Worm (Caenorhabditis elegans) whole organism, midembryonic: Measurements from ENCODE around the gene prp-21.
"Not testable (repeated sequence)": the region's sequence is repeated elsewhere in the genome, so short reads cannot be mapped to it uniquely, and the experiment has no call there.

ENCODE experiments used
- T22C8.4 ChIP-seq: fragments of 200-800 bp; sonication (Bioruptor generic); IDR thresholded peaks from 2 replicates; pipeline ENCODE4 v1.3.6; 2022; ENCODE audit warnings: missing genetic modification characterization, missing compliant biosample characterization
- cog-1 ChIP-seq: sonication (generic microtip); optimal IDR thresholded peaks from 2 replicates; lab custom pipeline; 2016; ENCODE audit warnings: missing genetic modification characterization, missing compliant biosample characterization
- flt-1 ChIP-seq: fragments of 200-800 bp; sonication (Bioruptor generic); IDR thresholded peaks from 2 replicates; pipeline ENCODE4 v1.3.6; 2022; ENCODE audit warnings: missing genetic modification characterization, missing compliant biosample characterization
- klf-2 ChIP-seq: fragments of 200-800 bp; sonication (Bioruptor generic); conservative IDR thresholded peaks from 2 replicates; pipeline ENCODE4 v1.3.6; 2022; ENCODE audit warnings: missing genetic modification reagents, missing genetic modification characterization, missing compliant biosample characterization
- med-1 ChIP-seq: sonication (generic microtip); optimal IDR thresholded peaks from 2 replicates; lab custom pipeline; 2017; ENCODE audit warnings: missing genetic modification characterization, mild to moderate bottlenecking, missing compliant biosample characterization, antibody characterized with exemption, missing genetic modification reagents; ENCODE audit not compliant: insufficient read depth
- ref-1 ChIP-seq: fragments of 200-800 bp; sonication (Bioruptor generic); conservative IDR thresholded peaks from 2 replicates; pipeline ENCODE4 v1.3.6; 2022; ENCODE audit warnings: missing genetic modification reagents, missing genetic modification characterization, missing compliant biosample characterization
- tab-1 ChIP-seq: fragments of 200-800 bp; sonication (Bioruptor generic); IDR thresholded peaks from 2 replicates; pipeline ENCODE4 v1.3.6; 2022; ENCODE audit warnings: missing genetic modification characterization, missing compliant biosample characterization
- ztf-23 ChIP-seq: fragments of 200-800 bp; sonication (Bioruptor generic); IDR thresholded peaks from 2 replicates; pipeline ENCODE4 v1.3.6; 2022; ENCODE audit warnings: missing genetic modification reagents, missing genetic modification characterization, missing compliant biosample characterization
- ztf-29 ChIP-seq: fragments of 200-800 bp; sonication (Bioruptor generic); IDR thresholded peaks from 2 replicates; pipeline ENCODE4 v1.3.6; 2022; ENCODE audit warnings: missing genetic modification reagents, missing genetic modification characterization, missing compliant biosample characterization

prp-21 gene

ce11 chrII:484328-484916, at the start of gene prp-21, which contains the start of gene gldi-1:
prp-21 (plus strand) TSS chrII:484866.
gldi-1 (minus strand) TSS chrII:484378.
- TF ChIP-seq ztf-29 (GFP tag; lab: Robert Waterston, UW) = no peak
- TF ChIP-seq ztf-23 (GFP tag; lab: Robert Waterston, UW) = no peak
- no peak for TF ChIP-seq klf-2 (GFP tag; lab: Robert Waterston, UW)
- TF ChIP-seq cog-1 (tag; lab: Kevin White, UChicago) = no peak
- TF ChIP-seq flt-1 (GFP tag; lab: Robert Waterston, UW) = no peak
- no peak for TF ChIP-seq ref-1
- no peak for TF ChIP-seq T22C8.4 (GFP tag; lab: Robert Waterston, UW)
- no peak for TF ChIP-seq tab-1 (GFP tag; lab: Robert Waterston, UW)
- TF ChIP-seq med-1 (GFP tag; lab: Kevin White, UChicago) = no peak

DNA sequence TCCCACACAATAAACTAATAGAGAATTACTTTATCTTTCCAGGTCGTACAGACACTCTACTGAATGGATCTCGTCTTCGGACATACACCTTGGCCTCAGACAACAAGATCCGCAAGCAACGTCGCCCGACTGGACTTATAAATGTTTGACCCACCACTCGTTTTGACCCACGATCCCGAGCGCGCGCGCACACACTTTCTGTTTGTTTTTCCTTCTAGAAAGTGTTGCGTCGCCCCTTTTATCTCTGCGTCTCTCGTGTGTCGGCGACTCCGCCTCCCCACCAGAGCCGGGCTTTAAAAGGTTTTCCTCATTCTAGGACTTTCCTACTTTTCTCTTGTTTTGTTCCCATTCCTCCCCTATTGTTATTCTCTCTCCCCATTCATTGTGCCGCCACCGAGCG, 47.4 kb upstream of the prp-21 start:
- TF ChIP-seq flt-1 (GFP tag; lab: Robert Waterston, UW) = no peak
- TF ChIP-seq T22C8.4 (GFP tag; lab: Robert Waterston, UW) = no peak
- TF ChIP-seq med-1 (GFP tag; lab: Kevin White, UChicago) = no peak
- no peak for TF ChIP-seq tab-1 (GFP tag; lab: Robert Waterston, UW)
- no peak for TF ChIP-seq cog-1 (tag; lab: Kevin White, UChicago)
- no peak for TF ChIP-seq ref-1
- TF ChIP-seq ztf-29 (GFP tag; lab: Robert Waterston, UW) = no peak
- TF ChIP-seq klf-2 (GFP tag; lab: Robert Waterston, UW) = no peak
- TF ChIP-seq ztf-23 (GFP tag; lab: Robert Waterston, UW) = no peak

- not testable (repeated sequence) for TF ChIP-seq flt-1 (GFP tag; lab: Robert Waterston, UW); ztf-23 (GFP tag; lab: Robert Waterston, UW); ref-1
Observed at ce11 chrII:441102-441501, 43.6 kb upstream of the prp-21 start, which contains the start of gene C24H12.1. C24H12.1 (plus strand) TSS chrII:441402.

DNA sequence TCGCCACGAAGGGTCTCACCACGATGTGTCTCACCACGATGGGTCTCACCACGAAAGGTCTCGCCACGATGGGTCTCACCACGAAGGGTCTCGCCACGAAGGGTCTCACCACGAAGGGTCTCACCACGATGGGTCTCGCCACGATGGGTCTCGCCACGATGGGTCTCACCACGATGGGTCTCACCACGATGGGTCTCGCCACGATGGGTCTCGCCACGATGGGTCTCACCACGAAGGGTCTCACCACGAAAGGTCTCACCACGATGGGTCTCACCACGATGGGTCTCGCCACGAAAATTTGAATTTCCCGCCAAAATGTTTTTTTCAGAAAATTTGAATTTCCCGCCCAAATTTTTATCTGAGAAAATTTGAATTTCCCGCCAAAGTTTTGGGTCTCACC, 32.5 kb upstream of the prp-21 start:
- 0 out of 2 replicates have a peak, but pooled peaks have one; percentile 33 for TF ChIP-seq flt-1 (GFP tag; lab: Robert Waterston, UW)

ce11 chrII:454646-455045, 30.0 kb upstream of the prp-21 start, which contains the start of gene W10D9.1:
W10D9.1 (plus strand) TSS chrII:454946.
- not testable (repeated sequence) for TF ChIP-seq ztf-23 (GFP tag; lab: Robert Waterston, UW); ref-1; flt-1 (GFP tag; lab: Robert Waterston, UW)

DNA sequence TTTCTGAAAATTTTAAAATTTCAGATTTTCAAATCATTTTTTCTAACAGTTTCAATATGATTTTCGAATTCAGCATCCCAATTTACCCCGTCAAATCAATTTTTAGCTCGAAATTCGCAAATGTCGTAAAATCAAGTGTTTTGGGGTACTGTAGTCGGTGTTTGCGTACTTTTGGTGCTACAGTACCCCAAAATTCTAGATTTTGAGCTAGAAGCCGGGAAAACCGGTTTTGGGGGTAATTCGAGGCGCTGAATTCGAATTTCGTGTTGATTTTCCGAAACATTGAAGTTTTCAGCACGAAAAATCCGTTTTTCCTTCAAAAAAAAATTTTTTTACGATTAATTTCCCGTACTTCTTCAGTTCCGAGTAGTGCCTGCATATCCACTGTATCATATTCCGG, 28.3 kb upstream of the prp-21 start:
- no peak for TF ChIP-seq cog-1 (tag; lab: Kevin White, UChicago)
- TF ChIP-seq flt-1 (GFP tag; lab: Robert Waterston, UW) = no peak

- 0 out of 2 replicates have a peak, but pooled peaks have one; percentile 9 for TF ChIP-seq T22C8.4 (GFP tag; lab: Robert Waterston, UW)
- no peak for TF ChIP-seq ztf-29 (GFP tag; lab: Robert Waterston, UW)
Observed at ce11 chrII:457790-458189, 26.9 kb upstream of the prp-21 start, which contains the start of gene gvd-1. gvd-1 (minus strand) TSS chrII:457890.

DNA sequence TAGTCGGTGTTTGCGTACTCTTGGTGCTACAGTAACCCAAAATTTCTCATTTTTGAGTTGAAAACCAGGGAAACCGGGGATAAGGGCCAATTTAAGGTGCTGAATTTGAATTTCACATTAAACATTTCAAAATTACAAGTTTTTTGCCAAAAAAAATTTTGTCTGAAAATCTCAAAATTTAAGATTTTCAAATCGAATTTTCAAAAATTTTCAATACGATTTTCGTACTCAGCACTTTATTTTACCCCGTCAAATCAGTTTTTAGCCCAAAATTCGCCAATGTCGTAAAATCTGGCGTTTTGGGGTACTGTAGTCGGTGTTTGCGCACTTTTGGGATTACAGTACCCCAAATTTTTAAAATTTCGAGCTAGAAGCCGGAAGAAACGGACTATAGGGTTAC, 23.8 kb upstream of the prp-21 start, which contains the start of gene W10D9.3:
W10D9.3 (minus strand) TSS at position 101 of the 400 bp plus-strand sequence.
- TF ChIP-seq ref-1 = no peak
- TF ChIP-seq ztf-29 (GFP tag; lab: Robert Waterston, UW) = no peak
- no peak for TF ChIP-seq klf-2 (GFP tag; lab: Robert Waterston, UW)
- TF ChIP-seq med-1 (GFP tag; lab: Kevin White, UChicago) = no peak
- TF ChIP-seq tab-1 (GFP tag; lab: Robert Waterston, UW) = no peak
- TF ChIP-seq ztf-23 (GFP tag; lab: Robert Waterston, UW) = no peak
- TF ChIP-seq T22C8.4 (GFP tag; lab: Robert Waterston, UW) = no peak
- no peak for TF ChIP-seq cog-1 (tag; lab: Kevin White, UChicago)
- TF ChIP-seq flt-1 (GFP tag; lab: Robert Waterston, UW) = no peak

DNA sequence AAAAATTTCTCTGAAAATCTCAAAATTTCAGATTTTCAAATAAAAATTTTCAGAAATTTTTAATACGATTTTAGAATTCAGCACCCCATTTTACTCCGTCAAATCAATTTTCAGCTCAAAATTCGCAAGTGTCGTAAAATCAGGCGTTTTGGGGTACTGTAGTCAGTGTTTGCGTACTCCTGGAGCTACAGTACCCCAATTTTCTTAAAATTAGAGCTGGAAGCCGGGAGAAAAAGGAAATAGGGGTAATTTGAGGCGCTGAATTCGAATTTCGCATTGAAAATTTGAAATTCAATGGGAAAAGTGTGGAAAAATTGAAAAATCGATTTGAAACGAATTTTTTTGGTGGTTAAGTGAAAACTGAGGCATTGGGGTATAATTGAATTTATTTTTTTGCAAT, 23.4 kb upstream of the prp-21 start:
- TF ChIP-seq ztf-29 (GFP tag; lab: Robert Waterston, UW) (no peak), med-1 (GFP tag; lab: Kevin White, UChicago) (no peak), cog-1 (tag; lab: Kevin White, UChicago) (no peak), ref-1 (no peak), ztf-23 (GFP tag; lab: Robert Waterston, UW) (no peak), klf-2 (GFP tag; lab: Robert Waterston, UW) (no peak), tab-1 (GFP tag; lab: Robert Waterston, UW) (no peak), T22C8.4 (GFP tag; lab: Robert Waterston, UW) (no peak), flt-1 (GFP tag; lab: Robert Waterston, UW) (no peak)

DNA sequence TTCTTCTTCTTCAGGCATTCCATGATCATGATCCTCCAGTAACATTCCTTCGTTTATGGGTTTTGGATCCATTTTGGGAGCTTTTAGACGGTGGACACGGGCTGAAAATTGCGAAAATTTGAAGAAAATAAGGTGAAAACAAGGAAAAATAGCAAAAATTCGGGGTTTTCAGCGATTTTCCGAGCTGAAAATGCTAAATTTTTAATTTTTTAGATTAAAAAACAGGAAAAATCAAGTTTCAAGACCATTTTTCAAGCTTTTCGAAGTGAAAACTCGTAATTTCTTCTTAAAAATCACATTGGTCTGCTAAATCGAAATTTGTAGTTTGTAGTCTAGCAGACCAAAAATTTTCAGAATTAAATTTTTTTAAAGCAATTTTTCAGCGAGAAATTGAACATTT, 17.4 kb upstream of the prp-21 start, which contains the start of gene nfyb-1:
nfyb-1 (minus strand) TSS at position 101 of the 400 bp plus-strand sequence.
- TF ChIP-seq ref-1 = no peak
- TF ChIP-seq T22C8.4 (GFP tag; lab: Robert Waterston, UW) = no peak
- no peak for TF ChIP-seq klf-2 (GFP tag; lab: Robert Waterston, UW)
- no peak for TF ChIP-seq tab-1 (GFP tag; lab: Robert Waterston, UW)
- no peak for TF ChIP-seq med-1 (GFP tag; lab: Kevin White, UChicago)
- TF ChIP-seq ztf-29 (GFP tag; lab: Robert Waterston, UW) = no peak
- TF ChIP-seq cog-1 (tag; lab: Kevin White, UChicago) = no peak
- TF ChIP-seq flt-1 (GFP tag; lab: Robert Waterston, UW) = no peak
- TF ChIP-seq ztf-23 (GFP tag; lab: Robert Waterston, UW) = no peak
